Fruit fly (Drosophila melanogaster): Measurements from ENCODE around the gene CG4408.

CG4408 gene

dm6 chr3R:23401519-23401918 is 38.1 kb upstream of the CG4408 start:
- TF ChIP-seq z (GFP tag; IDR thresholded peaks at IDR 0.05): 0 out of 3 replicates have a peak, but pooled peaks have one; percentile 40
- no peak for TF ChIP-seq CG1832 (GFP tag; optimal IDR thresholded peaks at IDR 0.05)
- TF ChIP-seq vfl (GFP tag; optimal IDR thresholded peaks at IDR 0.05): no peak
- no peak for TF ChIP-seq CG12219 (GFP tag; optimal IDR thresholded peaks at IDR 0.05)
- TF ChIP-seq CG5180 (GFP tag; optimal IDR thresholded peaks at IDR 0.05): no peak

- TF ChIP-seq Ets65A (GFP tag) (peak; percentile 34), vfl (GFP tag; optimal IDR thresholded peaks at IDR 0.05) (no peak)
Measured at dm6 chr3R:23399679-23400078, 36.3 kb upstream of the CG4408 start.

- TF ChIP-seq Drgx (GFP tag; IDR thresholded peaks at IDR 0.05) (peak; percentile 63), chif (GFP tag; optimal IDR thresholded peaks at IDR 0.05) (no peak), pan (optimal IDR thresholded peaks at IDR 0.05) (no peak), pan (GFP tag; optimal IDR thresholded peaks at IDR 0.05 in 1 of 2, IDR thresholded peaks at IDR 0.05 in 1 of 2) (peak in 1 of 2 experiments; percentile 9)
Measured at dm6 chr3R:23398979-23399378, 35.6 kb upstream of the CG4408 start.

dm6 chr3R:23396548-23397294 is 33.3 kb upstream of the CG4408 start:
- TF ChIP-seq pum (GFP tag; optimal IDR thresholded peaks at IDR 0.05): no peak
- peak; percentile 17 for TF ChIP-seq Blimp-1 (GFP tag; optimal IDR thresholded peaks at IDR 0.05)
- TF ChIP-seq CG11504 (tag; optimal IDR thresholded peaks at IDR 0.05): peak; percentile 61
- TF ChIP-seq row (GFP tag; IDR thresholded peaks at IDR 0.05): peak; percentile 70; the same call in 2 of the 3 replicates
- TF ChIP-seq CG32767 (GFP tag; IDR thresholded peaks at IDR 0.05): peak; percentile 42; the same call in 1 of the 2 replicates
- TF ChIP-seq CG10431 (GFP tag; optimal IDR thresholded peaks at IDR 0.05): no peak
- no peak for TF ChIP-seq tll (GFP tag; optimal IDR thresholded peaks at IDR 0.05)
- no peak for TF ChIP-seq CG17186 (GFP tag; optimal IDR thresholded peaks at IDR 0.05)
- TF ChIP-seq Asciz (GFP tag; optimal IDR thresholded peaks at IDR 0.05): peak; percentile 11
- TF ChIP-seq CG17385 (GFP tag; optimal IDR thresholded peaks at IDR 0.05): peak; percentile 34
- no peak for TF ChIP-seq lbe (GFP tag; optimal IDR thresholded peaks at IDR 0.05)
- TF ChIP-seq CG12219 (GFP tag; optimal IDR thresholded peaks at IDR 0.05): no peak
- no peak for TF ChIP-seq CG2199 (GFP tag; IDR thresholded peaks at IDR 0.05)
- TF ChIP-seq pzg (GFP tag; optimal IDR thresholded peaks at IDR 0.05): no peak
- TF ChIP-seq her (GFP tag; optimal IDR thresholded peaks at IDR 0.05): no peak
- TF ChIP-seq sens-2 (GFP tag; IDR thresholded peaks at IDR 0.05): peak; percentile 47; the same call in 1 of the 2 replicates
- TF ChIP-seq knrl (GFP tag; IDR thresholded peaks at IDR 0.05; ENCODE audit: partially characterized antibody): no peak
- no peak for TF ChIP-seq CG10147 (GFP tag; optimal IDR thresholded peaks at IDR 0.05)
- TF ChIP-seq oc (tag; optimal IDR thresholded peaks at IDR 0.05): peak; percentile 94
- TF ChIP-seq slbo (GFP tag; IDR thresholded peaks at IDR 0.05): peak; percentile 41; the same call in 1 of the 2 replicates
- peak; percentile 63; the same call in 1 of the 2 replicates for TF ChIP-seq CG5953 (GFP tag; IDR thresholded peaks at IDR 0.05)
- no peak for TF ChIP-seq Oaz (GFP tag; IDR thresholded peaks at IDR 0.05)
- peak; percentile 56 for TF ChIP-seq Oli (tag; optimal IDR thresholded peaks at IDR 0.05)
- TF ChIP-seq Eip74EF (GFP tag; optimal IDR thresholded peaks at IDR 0.05): no peak
- TF ChIP-seq CG3847 (GFP tag; IDR thresholded peaks at IDR 0.05): 0 out of 2 replicates have a peak, but pooled peaks have one; percentile 5
- no peak for TF ChIP-seq CG7271 (tag; optimal IDR thresholded peaks at IDR 0.05)
- peak; percentile 83 for TF ChIP-seq CTCF (GFP tag; optimal IDR thresholded peaks at IDR 0.05)
- TF ChIP-seq ATbp (GFP tag; optimal IDR thresholded peaks at IDR 0.05): peak; percentile 43
- peak; percentile 47 for TF ChIP-seq CG13424 (tag; optimal IDR thresholded peaks at IDR 0.05)
- peak; percentile 32; the same call in 1 of the 2 replicates for TF ChIP-seq ranshi (GFP tag; IDR thresholded peaks at IDR 0.05)
- peak; percentile 73 for TF ChIP-seq CG10366 (GFP tag; IDR thresholded peaks at IDR 0.05)
- no peak for TF ChIP-seq twi (tag; optimal IDR thresholded peaks at IDR 0.05)
- peak; percentile 41 for TF ChIP-seq CoRest (tag; optimal IDR thresholded peaks at IDR 0.05)
- peak in 1 of 2 experiments; percentile 42 for TF ChIP-seq dpn (GFP tag; optimal IDR thresholded peaks at IDR 0.05)

Measured in whole organism, embryonic.